Fruit fly (Drosophila melanogaster): ENCODE results near the gene Try29F.
A peak's percentile ranks its signal among the peaks of the same experiment; 100 is the strongest.

Gene Try29F

DNA sequence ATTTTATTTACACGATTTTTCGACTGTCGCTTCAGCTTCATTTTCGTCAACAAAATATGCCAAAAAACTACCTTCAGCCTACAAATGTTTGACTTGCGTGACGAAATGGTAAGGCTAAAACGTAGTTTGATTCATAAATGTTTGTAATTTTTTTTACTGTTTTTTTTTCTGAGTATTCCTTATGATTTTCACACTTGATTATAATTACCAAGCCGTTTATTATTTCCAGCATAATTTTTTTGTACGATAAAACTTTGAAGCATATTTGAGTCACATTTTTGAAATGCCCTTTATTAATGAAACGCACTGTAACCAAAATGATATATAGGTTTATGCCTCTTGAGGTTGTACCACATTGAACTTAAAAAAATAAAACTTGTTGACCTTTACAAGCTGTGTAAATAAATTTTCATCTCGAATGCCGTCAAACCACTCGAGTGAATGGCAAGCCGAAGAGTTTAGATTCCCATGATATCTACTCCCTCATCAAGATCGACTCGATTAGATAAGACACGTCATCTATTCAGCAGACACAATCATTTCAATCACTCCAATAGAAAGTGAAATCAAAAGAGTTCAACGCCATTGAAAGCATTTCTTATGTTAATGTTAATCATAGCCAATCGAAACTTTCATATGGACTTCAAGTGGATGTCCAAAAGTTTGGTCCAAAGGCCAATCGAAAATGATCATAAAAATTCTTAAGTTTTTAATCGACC lies 15.6 kb upstream of the Try29F start:
- no peak for TF ChIP-seq CG9948 (tag; optimal IDR thresholded peaks at IDR 0.05)
- no peak for TF ChIP-seq CG8301 (tag; optimal IDR thresholded peaks at IDR 0.05)
- no peak for TF ChIP-seq Pif1A (GFP tag; optimal IDR thresholded peaks at IDR 0.05)
- no peak for TF ChIP-seq CG12605 (GFP tag; IDR thresholded peaks at IDR 0.05)
- TF ChIP-seq CG15710 (tag; optimal IDR thresholded peaks at IDR 0.05) = no peak
- no peak for TF ChIP-seq gl (tag; optimal IDR thresholded peaks at IDR 0.05)
- TF ChIP-seq CG8159 (tag; optimal IDR thresholded peaks at IDR 0.05) = no peak

DNA sequence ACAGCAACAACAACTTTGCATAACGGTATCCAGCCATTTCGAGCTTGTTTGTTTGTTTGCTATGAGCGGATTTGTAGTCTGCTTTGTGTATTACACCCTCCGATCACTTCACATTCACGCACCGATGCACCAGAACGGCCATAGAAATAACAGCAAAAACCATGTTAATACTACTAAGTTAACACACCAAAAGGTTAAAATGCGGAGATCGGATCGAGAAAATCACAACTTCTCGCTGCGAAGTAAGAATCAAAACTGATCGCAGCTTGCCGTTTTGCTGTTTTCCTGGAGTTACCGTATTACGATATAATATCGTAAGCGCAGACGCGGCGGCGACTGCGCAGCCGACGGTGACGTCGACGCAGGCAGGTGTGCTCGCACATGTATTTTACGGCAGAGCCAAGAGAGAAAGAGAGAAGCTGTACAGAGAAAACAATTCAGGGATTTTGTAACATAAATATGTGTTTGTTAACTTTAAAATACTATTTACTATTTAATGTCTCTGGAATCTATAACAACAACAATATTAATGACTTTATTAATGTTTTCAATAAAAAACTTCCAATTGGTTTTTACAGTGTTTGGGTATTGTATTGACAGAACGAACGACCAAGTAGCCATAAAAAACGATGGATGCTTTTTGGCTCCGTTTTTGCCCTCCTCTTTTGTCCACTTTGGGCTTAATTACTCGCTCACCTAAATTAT lies 13.6 kb upstream of the Try29F start, which contains the start of gene CG13101:
CG13101 (minus strand) TSS at position 259 of the 705 bp plus-strand sequence.
- TF ChIP-seq CG17806 (tag; optimal IDR thresholded peaks at IDR 0.05) = peak; percentile 93
- TF ChIP-seq EcR (GFP tag; optimal IDR thresholded peaks at IDR 0.05) = no peak
- TF ChIP-seq CG15710 (tag; optimal IDR thresholded peaks at IDR 0.05) = peak; percentile 94
- peak; percentile 90 for TF ChIP-seq Snoo (tag; optimal IDR thresholded peaks at IDR 0.05)
- peak; percentile 84; the same call in 1 of the 2 replicates for TF ChIP-seq CG10348 (GFP tag; IDR thresholded peaks at IDR 0.05)
- peak; percentile 97 for TF ChIP-seq CG32121 (GFP tag; IDR thresholded peaks at IDR 0.05)
- TF ChIP-seq CG4496 (GFP tag; IDR thresholded peaks at IDR 0.05) = peak; percentile 96
- peak; percentile 96 for TF ChIP-seq rn (GFP tag; IDR thresholded peaks at IDR 0.05)
- TF ChIP-seq CG9948 (tag; optimal IDR thresholded peaks at IDR 0.05) = peak; percentile 93
- TF ChIP-seq Pif1B (GFP tag; optimal IDR thresholded peaks at IDR 0.05) = peak; percentile 92
- peak; percentile 85 for TF ChIP-seq Pif1A (GFP tag; optimal IDR thresholded peaks at IDR 0.05)
- TF ChIP-seq D1 (tag; optimal IDR thresholded peaks at IDR 0.05) = peak; percentile 90
- peak; percentile 95 for TF ChIP-seq CG8301 (tag; optimal IDR thresholded peaks at IDR 0.05)
- TF ChIP-seq CG14655 (GFP tag; optimal IDR thresholded peaks at IDR 0.05) = peak; percentile 95
- TF ChIP-seq CG8159 (tag; optimal IDR thresholded peaks at IDR 0.05) = peak; percentile 93
- peak; percentile 63 for TF ChIP-seq CG13204 (GFP tag; optimal IDR thresholded peaks at IDR 0.05)
- peak; percentile 98 for TF ChIP-seq CG12605 (GFP tag; IDR thresholded peaks at IDR 0.05)
- peak; percentile 89 for TF ChIP-seq fd96Ca (GFP tag; IDR thresholded peaks at IDR 0.05)
- peak; percentile 92 for TF ChIP-seq CG34367 (tag; optimal IDR thresholded peaks at IDR 0.05)
- TF ChIP-seq Ets98B (GFP tag; IDR thresholded peaks at IDR 0.05) = peak; percentile 96
- peak; percentile 78 for TF ChIP-seq gl (tag; optimal IDR thresholded peaks at IDR 0.05)

DNA sequence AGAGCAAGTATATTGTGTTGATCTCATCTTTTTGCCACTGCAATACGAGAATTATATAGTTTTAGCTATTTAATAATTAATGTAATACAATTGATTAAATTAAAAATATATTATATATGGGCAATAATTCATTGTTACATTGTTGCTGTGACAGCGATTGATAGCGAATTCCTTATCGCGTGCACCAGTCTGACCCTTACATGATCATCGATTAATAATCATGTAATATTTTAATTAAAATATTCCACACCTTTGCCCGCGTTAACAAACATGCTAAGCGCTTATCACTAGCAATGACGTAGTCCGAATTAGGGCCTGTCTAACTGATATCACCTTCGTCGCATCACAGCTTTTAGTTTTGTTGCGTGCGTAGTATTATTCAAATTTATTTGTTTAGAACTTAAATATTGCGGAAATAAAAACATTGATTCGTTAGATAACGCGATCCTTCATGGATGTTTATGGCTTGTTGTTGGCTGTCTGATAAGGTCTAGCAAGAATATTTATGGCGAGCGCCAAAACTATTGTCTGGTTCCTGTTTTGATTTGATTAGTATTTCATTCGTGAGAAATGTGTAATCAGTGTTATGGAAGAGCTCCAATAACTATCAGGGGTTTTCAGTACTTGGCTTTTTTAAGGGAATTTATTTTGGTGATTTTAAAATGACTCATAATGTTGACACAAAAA lies 10.9 kb upstream of the Try29F start:
- TF ChIP-seq Pif1A (GFP tag; optimal IDR thresholded peaks at IDR 0.05) = no peak
- no peak for TF ChIP-seq Ets98B (GFP tag; IDR thresholded peaks at IDR 0.05)
- TF ChIP-seq CG12605 (GFP tag; IDR thresholded peaks at IDR 0.05) = no peak
- TF ChIP-seq CG4496 (GFP tag; IDR thresholded peaks at IDR 0.05) = no peak
- TF ChIP-seq fd96Ca (GFP tag; IDR thresholded peaks at IDR 0.05) = no peak
- no peak for TF ChIP-seq CG13204 (GFP tag; optimal IDR thresholded peaks at IDR 0.05)
- TF ChIP-seq EcR (GFP tag; optimal IDR thresholded peaks at IDR 0.05) = no peak
- no peak for TF ChIP-seq CG10348 (GFP tag; IDR thresholded peaks at IDR 0.05)
- TF ChIP-seq CG8301 (tag; optimal IDR thresholded peaks at IDR 0.05) = no peak
- TF ChIP-seq D1 (tag; optimal IDR thresholded peaks at IDR 0.05) = no peak
- no peak for TF ChIP-seq Pif1B (GFP tag; optimal IDR thresholded peaks at IDR 0.05)
- TF ChIP-seq CG14655 (GFP tag; optimal IDR thresholded peaks at IDR 0.05) = no peak
- TF ChIP-seq rn (GFP tag; IDR thresholded peaks at IDR 0.05) = no peak
- no peak for TF ChIP-seq CG34367 (tag; optimal IDR thresholded peaks at IDR 0.05)

DNA sequence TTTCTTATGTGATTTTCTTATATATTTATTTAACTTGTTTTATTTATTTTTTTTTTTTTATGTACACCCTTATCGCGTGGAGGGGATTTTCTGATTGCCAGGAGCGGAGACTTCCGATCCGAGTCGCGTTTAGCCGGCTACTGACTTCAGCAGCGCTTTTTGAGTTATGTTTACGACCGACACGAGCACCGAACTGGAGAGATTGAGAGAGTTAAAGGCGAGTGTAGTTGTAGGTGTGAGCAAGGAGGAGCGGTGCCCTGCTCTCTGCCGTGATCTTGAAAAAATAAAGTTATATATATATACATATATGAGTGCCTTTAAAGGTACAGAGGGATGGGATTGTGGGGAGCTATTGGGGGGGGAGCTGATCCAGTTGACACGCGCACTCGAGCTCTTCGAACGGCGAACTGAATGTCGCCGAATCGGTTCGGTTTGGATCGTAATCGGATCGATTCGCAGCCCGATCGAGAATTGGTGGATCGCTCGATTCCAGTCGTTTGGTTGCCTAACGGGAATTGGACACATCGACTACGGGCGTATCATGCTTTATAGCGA lies 9.2 kb upstream of the Try29F start, which contains the start of gene rost:
rost (minus strand) TSS at position 503 of the 555 bp plus-strand sequence.
- TF ChIP-seq CG13204 (GFP tag; optimal IDR thresholded peaks at IDR 0.05) = peak; percentile 55
- no peak for TF ChIP-seq gl (tag; optimal IDR thresholded peaks at IDR 0.05)
- peak; percentile 7 for TF ChIP-seq Pif1A (GFP tag; optimal IDR thresholded peaks at IDR 0.05)
- peak; percentile 26 for TF ChIP-seq CG15710 (tag; optimal IDR thresholded peaks at IDR 0.05)
- peak; percentile 38; the same call in 1 of the 3 replicates for TF ChIP-seq CG4496 (GFP tag; IDR thresholded peaks at IDR 0.05)
- TF ChIP-seq CG9948 (tag; optimal IDR thresholded peaks at IDR 0.05) = no peak
- peak; percentile 9 for TF ChIP-seq CG34367 (tag; optimal IDR thresholded peaks at IDR 0.05)
- peak; percentile 72 for TF ChIP-seq EcR (GFP tag; optimal IDR thresholded peaks at IDR 0.05)
- peak; percentile 65 for TF ChIP-seq Pif1B (GFP tag; optimal IDR thresholded peaks at IDR 0.05)
- peak; percentile 34 for TF ChIP-seq CG8159 (tag; optimal IDR thresholded peaks at IDR 0.05)

DNA sequence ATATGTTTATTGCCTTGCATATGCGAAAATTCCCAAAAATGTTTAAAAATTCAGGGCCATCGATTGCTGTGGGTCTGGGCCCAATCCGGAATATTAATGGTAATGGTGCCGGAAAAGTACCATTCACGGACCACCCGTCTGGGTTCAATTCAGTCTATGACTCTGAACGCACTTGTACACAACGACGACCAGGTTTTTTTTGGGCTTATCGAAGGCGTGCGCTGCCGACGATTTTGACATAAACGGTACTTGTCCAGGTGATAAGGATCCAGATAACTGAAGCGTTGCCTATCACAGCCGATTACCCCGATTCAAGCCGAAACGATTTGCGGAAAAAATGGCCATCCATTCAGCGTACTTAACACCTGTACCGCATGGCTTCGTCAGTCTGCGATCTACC lies 6.8 kb upstream of the Try29F start, which contains the start of gene CG9555:
CG9555 (plus strand) TSS at position 153 of the 400 bp plus-strand sequence.
- TF ChIP-seq CG14655 (GFP tag; optimal IDR thresholded peaks at IDR 0.05) (no peak), CG4496 (GFP tag; IDR thresholded peaks at IDR 0.05) (no peak), CG10348 (GFP tag; IDR thresholded peaks at IDR 0.05) (no peak), D1 (tag; optimal IDR thresholded peaks at IDR 0.05) (no peak), EcR (GFP tag; optimal IDR thresholded peaks at IDR 0.05) (no peak), CG17806 (tag; optimal IDR thresholded peaks at IDR 0.05) (no peak), Ets98B (GFP tag; IDR thresholded peaks at IDR 0.05) (no peak), CG13204 (GFP tag; optimal IDR thresholded peaks at IDR 0.05) (no peak), Pif1B (GFP tag; optimal IDR thresholded peaks at IDR 0.05) (no peak), CG8301 (tag; optimal IDR thresholded peaks at IDR 0.05) (no peak), CG9948 (tag; optimal IDR thresholded peaks at IDR 0.05) (no peak), CG34367 (tag; optimal IDR thresholded peaks at IDR 0.05) (no peak), Snoo (tag; optimal IDR thresholded peaks at IDR 0.05) (no peak), rn (GFP tag; IDR thresholded peaks at IDR 0.05) (no peak), CG8159 (tag; optimal IDR thresholded peaks at IDR 0.05) (no peak), CG15710 (tag; optimal IDR thresholded peaks at IDR 0.05) (no peak), Pif1A (GFP tag; optimal IDR thresholded peaks at IDR 0.05) (no peak), gl (tag; optimal IDR thresholded peaks at IDR 0.05) (no peak), CG32121 (GFP tag; IDR thresholded peaks at IDR 0.05) (no peak), CG12605 (GFP tag; IDR thresholded peaks at IDR 0.05) (no peak)

All from whole organism, pupa.